Worm (Caenorhabditis elegans) whole organism, young adult: Measurements from ENCODE around the gene snap-29.

ENCODE experiments used
- B0019.2 ChIP-seq: fragments of 200-800 bp; sonication (Bioruptor generic); conservative IDR thresholded peaks from 2 replicates; pipeline ENCODE4 v1.3.6; 2022; ENCODE audit warnings: missing genetic modification reagents, missing genetic modification characterization, missing compliant biosample characterization
- C06A6.2 ChIP-seq: fragments of 200-800 bp; sonication (Bioruptor generic); conservative IDR thresholded peaks from 2 replicates; pipeline ENCODE4 v1.3.6; 2022; ENCODE audit warnings: missing genetic modification characterization, missing compliant biosample characterization
- D2030.7 ChIP-seq: fragments of 200-800 bp; sonication (Bioruptor generic); IDR thresholded peaks from 2 replicates; pipeline ENCODE4 v1.3.6; 2022; ENCODE audit warnings: missing genetic modification reagents, missing genetic modification characterization, missing compliant biosample characterization
- F23B12.7 ChIP-seq: sonication (generic microtip); optimal IDR thresholded peaks from 2 replicates; lab custom pipeline; 2017; ENCODE audit warnings: missing genetic modification characterization, mild to moderate bottlenecking, missing compliant biosample characterization, antibody characterized with exemption, moderate library complexity; ENCODE audit not compliant: insufficient read depth
- F33H1.4 ChIP-seq: fragments of 200-800 bp; sonication (Bioruptor generic); IDR thresholded peaks from 2 replicates; pipeline ENCODE4 v1.3.6; 2022; ENCODE audit warnings: missing genetic modification reagents, missing genetic modification characterization, missing compliant biosample characterization
- F37B4.10 ChIP-seq: fragments of 200-800 bp; sonication (Bioruptor generic); IDR thresholded peaks from 2 replicates; pipeline ENCODE4 v1.3.6; 2022; ENCODE audit warnings: missing genetic modification characterization, missing compliant biosample characterization
- F52B5.7 ChIP-seq: sonication (generic microtip); optimal IDR thresholded peaks from 2 replicates; lab custom pipeline; 2016; ENCODE audit warnings: mild to moderate bottlenecking, missing genetic modification characterization, missing compliant biosample characterization
- F55B11.4 ChIP-seq: sonication (generic microtip); optimal IDR thresholded peaks from 2 replicates; lab custom pipeline; 2016; ENCODE audit warnings: missing compliant biosample characterization, missing genetic modification characterization, borderline replicate concordance; ENCODE audit not compliant: insufficient read depth
- Y56A3A.18 ChIP-seq: fragments of 200-800 bp; sonication (Bioruptor generic); IDR thresholded peaks from 2 replicates; pipeline ENCODE4 v1.3.6; 2022; ENCODE audit warnings: missing genetic modification reagents, missing genetic modification characterization, missing compliant biosample characterization
- Y95B8A.8 ChIP-seq: fragments of 200-800 bp; sonication (Bioruptor generic); IDR thresholded peaks from 2 replicates; pipeline ENCODE4 v1.3.6; 2022; ENCODE audit warnings: missing genetic modification reagents, missing genetic modification characterization, missing compliant biosample characterization
- ama-1 ChIP-seq, 3 experiments: fragments of 150-350 bp in 1 of 3; sonication (generic microtip) in 2 of 3; optimal IDR thresholded peaks; 2 replicates each; lab custom pipeline; 2014 to 2018; ENCODE audit warnings: missing biosample characterization in 2 of 3, missing genetic modification characterization in 2 of 3, missing genetic modification reagents in 2 of 3
- aptf-3 ChIP-seq: fragments of 200-800 bp; sonication (Bioruptor generic); IDR thresholded peaks from 2 replicates; pipeline ENCODE4 v1.3.6; 2022; ENCODE audit warnings: missing genetic modification characterization, missing compliant biosample characterization
- attf-6 ChIP-seq: fragments of 200-800 bp; sonication (Bioruptor generic); IDR thresholded peaks from 2 replicates; pipeline ENCODE4 v1.3.6; 2022; ENCODE audit warnings: missing genetic modification reagents, missing genetic modification characterization, missing compliant biosample characterization
- bed-1 ChIP-seq: fragments of 200-800 bp; sonication (Bioruptor generic); IDR thresholded peaks from 2 replicates; pipeline ENCODE4 v1.3.6; 2022; ENCODE audit warnings: missing genetic modification reagents, missing genetic modification characterization, missing compliant biosample characterization
- ccch-3 ChIP-seq: fragments of 200-800 bp; sonication (Bioruptor generic); optimal IDR thresholded peaks from 2 replicates; lab custom pipeline; 2018; ENCODE audit warnings: mild to moderate bottlenecking, missing genetic modification characterization, missing compliant biosample characterization
- cebp-2 ChIP-seq: fragments of 200-800 bp; sonication (Bioruptor generic); IDR thresholded peaks from 2 replicates; pipeline ENCODE4 v1.3.6; 2022; ENCODE audit warnings: missing genetic modification characterization, missing compliant biosample characterization
- ceh-100 ChIP-seq: fragments of 200-800 bp; sonication (Bioruptor generic); IDR thresholded peaks from 2 replicates; pipeline ENCODE4 v1.3.6; 2022; ENCODE audit warnings: missing genetic modification reagents, missing genetic modification characterization, missing compliant biosample characterization
- ceh-27 ChIP-seq: fragments of 200-800 bp; sonication (Bioruptor generic); optimal IDR thresholded peaks from 2 replicates; lab custom pipeline; 2018; ENCODE audit warnings: mild to moderate bottlenecking, missing genetic modification characterization, moderate library complexity, missing compliant biosample characterization
- die-1 ChIP-seq: sonication (generic microtip); optimal IDR thresholded peaks from 2 replicates; lab custom pipeline; 2016; ENCODE audit warnings: missing genotype, mild to moderate bottlenecking, missing genetic modification characterization, missing compliant biosample characterization
- egl-18 ChIP-seq: fragments of 200-800 bp; sonication (Bioruptor generic); IDR thresholded peaks from 2 replicates; pipeline ENCODE4 v1.3.6; 2022; ENCODE audit warnings: missing genetic modification reagents, missing genetic modification characterization, missing compliant biosample characterization
- egl-44 ChIP-seq: fragments of 200-800 bp; sonication (Bioruptor generic); IDR thresholded peaks from 2 replicates; pipeline ENCODE4 v1.3.6; 2022; ENCODE audit warnings: missing genetic modification reagents, missing genetic modification characterization, missing compliant biosample characterization
- fkh-3 ChIP-seq: sonication (generic microtip); optimal IDR thresholded peaks from 2 replicates; lab custom pipeline; 2016; ENCODE audit warnings: mild to moderate bottlenecking, missing genetic modification characterization, missing compliant biosample characterization
- gei-17 ChIP-seq: fragments of 200-800 bp; sonication (Bioruptor generic); optimal IDR thresholded peaks from 2 replicates; lab custom pipeline; 2018; ENCODE audit warnings: mild to moderate bottlenecking, missing genetic modification characterization, missing compliant biosample characterization
- him-1 ChIP-seq: sonication (generic microtip); optimal IDR thresholded peaks from 2 replicates; lab custom pipeline; 2016; ENCODE audit warnings: missing genotype, missing genetic modification reagents, missing genetic modification characterization, missing compliant biosample characterization
- let-526 ChIP-seq: fragments of 200-800 bp; sonication (Bioruptor generic); IDR thresholded peaks from 2 replicates; pipeline ENCODE4 v1.3.6; 2022; ENCODE audit warnings: missing genetic modification reagents, missing genetic modification characterization, missing compliant biosample characterization
- lin-54 ChIP-seq: fragments of 200-800 bp; sonication (Bioruptor generic); optimal IDR thresholded peaks from 2 replicates; lab custom pipeline; 2018; ENCODE audit warnings: mild to moderate bottlenecking, missing genetic modification characterization, missing compliant biosample characterization
- lsy-27 ChIP-seq: sonication (generic microtip); optimal IDR thresholded peaks from 2 replicates; lab custom pipeline; 2017; ENCODE audit warnings: missing genetic modification characterization, mild to moderate bottlenecking, missing compliant biosample characterization, antibody characterized with exemption, missing genotype, borderline replicate concordance; ENCODE audit not compliant: insufficient read depth
- madf-3 ChIP-seq: fragments of 200-800 bp; sonication (Bioruptor generic); IDR thresholded peaks from 2 replicates; pipeline ENCODE4 v1.3.6; 2022; ENCODE audit warnings: missing genetic modification reagents, missing genetic modification characterization, missing compliant biosample characterization
- mel-28 ChIP-seq: sonication (generic microtip); optimal IDR thresholded peaks from 2 replicates; lab custom pipeline; 2016; ENCODE audit warnings: borderline replicate concordance, mild to moderate bottlenecking, missing genetic modification characterization, missing compliant biosample characterization
- mes-4 ChIP-seq: sonication (generic microtip); optimal IDR thresholded peaks from 2 replicates; lab custom pipeline; 2016; ENCODE audit warnings: missing genotype, missing genetic modification characterization, missing compliant biosample characterization
- mxl-1 ChIP-seq: sonication (generic microtip); optimal IDR thresholded peaks from 2 replicates; lab custom pipeline; 2016; ENCODE audit warnings: missing genetic modification characterization, missing compliant biosample characterization
- nhr-120 ChIP-seq: fragments of 200-800 bp; sonication (Bioruptor generic); IDR thresholded peaks from 2 replicates; pipeline ENCODE4 v1.3.6; 2022; ENCODE audit warnings: missing genetic modification characterization, missing compliant biosample characterization
- nhr-80 ChIP-seq: sonication (generic microtip); optimal IDR thresholded peaks from 2 replicates; lab custom pipeline; 2016; ENCODE audit warnings: missing genetic modification characterization, missing compliant biosample characterization
- rpc-1 ChIP-seq, 2 experiments: fragments of 150-350 bp in 1 of 2; sonication (generic microtip) in 1 of 2; optimal IDR thresholded peaks; 2 replicates each; lab custom pipeline; 2014 to 2018; ENCODE audit warnings: missing biosample characterization in 1 of 2, missing genetic modification characterization in 1 of 2, missing genetic modification reagents in 1 of 2, missing genotype in 1 of 2
- sdz-38 ChIP-seq: sonication (generic microtip); optimal IDR thresholded peaks from 2 replicates; lab custom pipeline; 2016; ENCODE audit warnings: missing genotype, missing genetic modification characterization, missing compliant biosample characterization
- sea-2 ChIP-seq: fragments of 200-800 bp; sonication (Bioruptor generic); IDR thresholded peaks from 2 replicates; pipeline ENCODE4 v1.3.6; 2022; ENCODE audit warnings: missing genetic modification characterization, missing compliant biosample characterization
- snpc-1.1 ChIP-seq: sonication (generic microtip); optimal IDR thresholded peaks from 2 replicates; lab custom pipeline; 2017; ENCODE audit warnings: missing genetic modification characterization, mild to moderate bottlenecking, missing compliant biosample characterization, antibody characterized with exemption, moderate library complexity, missing genotype, missing genetic modification reagents; ENCODE audit not compliant: insufficient read depth
- sptf-2 ChIP-seq: fragments of 200-800 bp; sonication (Bioruptor generic); optimal IDR thresholded peaks from 2 replicates; lab custom pipeline; 2018; ENCODE audit warnings: mild to moderate bottlenecking, missing genetic modification characterization, missing compliant biosample characterization
- tbx-9 ChIP-seq: sonication (generic microtip); optimal IDR thresholded peaks from 2 replicates; lab custom pipeline; 2016; ENCODE audit warnings: borderline replicate concordance, missing genetic modification characterization, inconsistent platforms, missing compliant biosample characterization
- unc-130 ChIP-seq: sonication (generic microtip); optimal IDR thresholded peaks from 2 replicates; lab custom pipeline; 2016; ENCODE audit warnings: missing genetic modification reagents, missing genetic modification characterization, missing compliant biosample characterization
- xnd-1 ChIP-seq: sonication (generic microtip); optimal IDR thresholded peaks from 2 replicates; lab custom pipeline; 2016; ENCODE audit warnings: missing genotype, missing genetic modification reagents, missing genetic modification characterization, missing compliant biosample characterization
- ztf-18 ChIP-seq: sonication (generic microtip); optimal IDR thresholded peaks from 2 replicates; lab custom pipeline; 2016; ENCODE audit warnings: missing genotype, mild to moderate bottlenecking, missing genetic modification characterization, missing compliant biosample characterization

Gene snap-29

DNA sequence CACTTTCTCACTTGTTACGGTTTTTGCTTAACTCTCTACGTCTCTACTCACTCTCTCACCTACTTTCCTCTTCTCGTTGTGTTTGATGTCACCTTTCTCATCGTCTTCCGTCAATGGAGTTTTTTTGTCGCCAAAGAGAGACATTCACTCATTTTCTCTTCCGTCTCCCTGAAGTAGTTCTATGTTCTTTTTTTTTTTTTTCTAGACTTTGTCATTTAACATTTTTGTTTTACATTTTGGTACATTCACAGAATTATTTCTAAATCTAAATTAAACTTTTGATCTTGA lies 24.7 kb downstream of the snap-29 start:
- TF ChIP-seq aptf-3 (GFP tag; lab: Robert Waterston, UW) (no peak), mes-4 (tag; lab: Kevin White, UChicago) (no peak), F37B4.10 (no peak), nhr-80 (tag; lab: Kevin White, UChicago) (no peak), F52B5.7 (no peak), egl-44 (GFP tag; lab: Robert Waterston, UW) (no peak), lsy-27 (tag; lab: Kevin White, UChicago) (no peak), fkh-3 (tag; lab: Kevin White, UChicago) (no peak), ama-1 (optimal IDR thresholded peaks at IDR 0.05; lab: Kevin White, UChicago) (no peak), ama-1 (GFP tag; optimal IDR thresholded peaks at IDR 0.05; lab: Kevin White, UChicago) (no peak), Y95B8A.8 (GFP tag; lab: Robert Waterston, UW) (no peak), xnd-1 (tag; lab: Kevin White, UChicago) (no peak), unc-130 (GFP tag; lab: Kevin White, UChicago) (no peak), C06A6.2 (GFP tag; lab: Robert Waterston, UW) (no peak), mxl-1 (tag; lab: Kevin White, UChicago) (no peak)

DNA sequence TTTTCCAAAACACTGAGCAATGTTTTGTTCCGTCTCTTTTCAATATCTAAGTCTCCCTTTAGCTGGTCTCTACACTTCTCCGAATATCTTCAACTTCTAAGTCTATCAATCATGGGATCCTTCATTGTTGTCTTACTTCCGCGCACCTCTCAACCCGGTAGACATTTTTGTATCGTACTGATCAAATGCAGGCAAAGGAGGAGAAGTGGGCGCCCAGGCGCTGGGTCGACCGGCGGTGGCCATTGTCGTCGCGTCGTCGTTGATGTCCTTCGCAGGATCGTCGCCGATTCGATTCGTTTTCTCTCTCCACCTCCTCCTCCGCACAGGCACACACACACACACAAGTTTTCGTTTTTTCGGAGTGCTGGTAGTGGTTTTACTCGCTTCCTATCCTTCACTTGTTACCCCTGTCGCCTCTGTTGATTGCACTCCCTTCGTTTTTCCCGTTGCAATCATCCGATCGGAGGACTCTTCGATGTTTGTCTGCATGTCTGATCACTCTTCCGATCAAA lies 25.4 kb downstream of the snap-29 start:
- TF ChIP-seq die-1 (tag; lab: Kevin White, UChicago) (peak; percentile 19), sptf-2 (GFP tag; lab: Kevin White, UChicago) (no peak), F55B11.4 (tag; lab: Kevin White, UChicago) (no peak), ceh-100 (GFP tag; lab: Robert Waterston, UW) (no peak), ccch-3 (GFP tag; lab: Kevin White, UChicago) (no peak), gei-17 (GFP tag; lab: Kevin White, UChicago) (no peak)

DNA sequence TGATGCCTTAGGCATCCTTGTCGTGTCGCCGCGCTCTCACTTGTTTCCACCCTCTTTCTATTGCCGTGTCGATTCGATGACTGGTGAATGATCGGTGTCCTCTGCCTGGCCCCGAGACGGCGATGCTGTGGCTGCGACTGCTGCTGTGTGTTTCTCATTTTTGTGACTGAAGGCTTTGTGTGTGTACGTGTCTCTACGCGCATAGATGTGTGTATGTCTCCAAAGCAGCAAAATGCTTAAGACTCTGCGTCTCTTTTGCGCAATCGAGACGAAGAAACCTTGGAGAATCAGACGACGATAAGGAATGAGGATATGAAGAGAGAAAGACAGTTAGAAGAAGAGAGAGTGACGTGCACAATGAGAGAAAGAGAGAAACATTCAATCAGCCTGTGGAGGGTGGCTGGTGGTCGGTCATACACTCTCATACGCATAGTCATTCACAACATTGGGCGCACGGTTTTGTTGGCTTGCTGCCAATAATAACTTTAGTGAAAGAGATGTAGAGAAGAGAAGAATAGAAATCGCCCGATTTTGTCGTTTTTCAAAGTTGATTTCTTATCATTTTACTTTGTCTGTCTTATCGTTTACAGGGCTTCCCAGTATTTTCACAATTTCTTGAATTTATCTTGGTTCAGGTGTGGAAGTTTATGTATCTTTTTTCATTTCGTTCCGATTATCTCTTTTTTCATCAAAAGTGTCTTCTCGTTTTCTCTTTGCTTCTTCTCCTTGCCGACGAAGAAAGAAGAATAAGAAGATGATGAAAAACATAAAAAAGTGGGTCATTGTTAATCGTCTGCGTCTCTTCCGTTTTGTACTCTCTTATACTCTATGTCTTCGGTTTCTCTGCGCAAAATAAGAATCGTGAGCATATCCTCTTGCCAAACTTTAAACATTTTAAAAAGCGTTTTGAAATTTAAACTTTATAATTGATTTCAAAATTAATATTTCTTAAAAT lies 26.1 kb downstream of the snap-29 start:
- TF ChIP-seq F37B4.10 (no peak), fkh-3 (tag; lab: Kevin White, UChicago) (no peak), rpc-1 (optimal IDR thresholded peaks at IDR 0.05; lab: Kevin White, UChicago) (no peak), rpc-1 (tag; optimal IDR thresholded peaks at IDR 0.05; lab: Kevin White, UChicago) (no peak), ceh-100 (GFP tag; lab: Robert Waterston, UW) (peak; percentile 37; the same call in 1 of the 2 replicates), die-1 (tag; lab: Kevin White, UChicago) (peak; percentile 4), tbx-9 (no peak), sdz-38 (tag; lab: Kevin White, UChicago) (no peak), let-526 (no peak; the same call in none of the 2 replicates), snpc-1.1 (tag; lab: Kevin White, UChicago) (peak; percentile 57), cebp-2 (GFP tag; lab: Robert Waterston, UW) (no peak), sea-2 (GFP tag; lab: Robert Waterston, UW) (no peak), mel-28 (tag; lab: Kevin White, UChicago) (no peak), B0019.2 (GFP tag; lab: Robert Waterston, UW) (no peak), ztf-18 (tag; lab: Kevin White, UChicago) (peak; percentile 77), ceh-27 (peak; percentile 90), mxl-1 (tag; lab: Kevin White, UChicago) (no peak), him-1 (tag; lab: Kevin White, UChicago) (no peak), F33H1.4 (peak; percentile 35; the same call in 1 of the 2 replicates), lin-54 (GFP tag; lab: Kevin White, UChicago) (peak; percentile 67), F23B12.7 (tag; lab: Kevin White, UChicago) (peak; percentile 80), egl-18 (GFP tag; lab: Robert Waterston, UW) (no peak), D2030.7 (GFP tag; lab: Robert Waterston, UW) (no peak), attf-6 (GFP tag; lab: Robert Waterston, UW) (no peak), bed-1 (no peak), madf-3 (GFP tag; lab: Robert Waterston, UW) (no peak), Y56A3A.18 (GFP tag; lab: Robert Waterston, UW) (0 out of 2 replicates have a peak, but pooled peaks have one; percentile 21), nhr-120 (no peak)
